Worm (Caenorhabditis elegans) whole organism, L4 larva: Measurements from ENCODE around the gene lin-26.
A peak's percentile ranks its signal among the peaks of the same experiment; 100 is the strongest.

Source experiments
- F10B5.3 ChIP-seq: sonication (generic microtip); optimal IDR thresholded peaks from 2 replicates; lab custom pipeline; 2016; ENCODE audit warnings: mild to moderate bottlenecking, missing genetic modification characterization, missing compliant biosample characterization
- F26F4.8 ChIP-seq: fragments of 200-800 bp; sonication (Bioruptor generic); conservative IDR thresholded peaks from 2 replicates; pipeline ENCODE4 v1.3.6; 2022; ENCODE audit warnings: missing genetic modification characterization, missing compliant biosample characterization
- R02D3.7 ChIP-seq: fragments of 150-350 bp; sonication (generic microtip); optimal IDR thresholded peaks from 3 replicates; lab custom pipeline; 2014; ENCODE audit warnings: missing biosample characterization, missing genetic modification characterization
- Y48G9A.11 ChIP-seq: fragments of 200-800 bp; sonication (Bioruptor generic); IDR thresholded peaks from 2 replicates; pipeline ENCODE4 v1.3.6; 2022; ENCODE audit warnings: missing genetic modification reagents, missing genetic modification characterization, missing compliant biosample characterization
- Y5F2A.4 ChIP-seq: fragments of 200-800 bp; sonication (Bioruptor generic); optimal IDR thresholded peaks from 2 replicates; lab custom pipeline; 2018; ENCODE audit warnings: mild to moderate bottlenecking, missing genetic modification characterization, missing compliant biosample characterization
- Y75B8A.6 ChIP-seq: fragments of 200-800 bp; sonication (Bioruptor generic); IDR thresholded peaks from 2 replicates; pipeline ENCODE4 v1.3.6; 2022; ENCODE audit warnings: missing genetic modification reagents, missing genetic modification characterization, missing compliant biosample characterization
- aha-1 ChIP-seq: fragments of 150-350 bp; peaks from one replicate; lab custom pipeline; 2014; ENCODE audit warnings: missing biosample characterization, missing genetic modification characterization
- aly-2 ChIP-seq: sonication (generic microtip); optimal IDR thresholded peaks from 2 replicates; lab custom pipeline; 2018; ENCODE audit warnings: missing biosample characterization, missing genetic modification characterization
- attf-4 ChIP-seq: sonication (generic microtip); optimal IDR thresholded peaks from 3 replicates; lab custom pipeline; 2017; ENCODE audit warnings: missing biosample characterization, missing genetic modification characterization
- ceh-20 ChIP-seq: fragments of 200-800 bp; sonication (Bioruptor generic); IDR thresholded peaks from 2 replicates; pipeline ENCODE4 v1.3.6; 2022; ENCODE audit warnings: missing genetic modification reagents, missing genetic modification characterization, missing compliant biosample characterization
- ceh-44 ChIP-seq: fragments of 200-800 bp; sonication (Bioruptor generic); IDR thresholded peaks from 2 replicates; pipeline ENCODE4 v1.3.6; 2022; ENCODE audit warnings: missing genetic modification reagents, missing genetic modification characterization, missing compliant biosample characterization
- ceh-62 ChIP-seq: sonication (generic microtip); optimal IDR thresholded peaks from 2 replicates; lab custom pipeline; 2017; ENCODE audit warnings: missing biosample characterization, missing genetic modification characterization
- cey-2 ChIP-seq: sonication (generic microtip); optimal IDR thresholded peaks from 3 replicates; lab custom pipeline; 2017; ENCODE audit warnings: missing genetic modification characterization, mild to moderate bottlenecking, missing compliant biosample characterization, antibody characterized with exemption, borderline replicate concordance; ENCODE audit not compliant: insufficient read depth
- daf-16 ChIP-seq, 3 experiments: sonication (generic microtip); optimal IDR thresholded peaks; 2 replicates each; lab custom pipeline; 2016 to 2017; ENCODE audit warnings: missing genetic modification characterization in 3 of 3, missing genetic modification reagents in 3 of 3, mild to moderate bottlenecking in 2 of 3, missing compliant biosample characterization in 2 of 3, missing biosample characterization in 1 of 3, moderate library complexity in 1 of 3
- daf-19 ChIP-seq: fragments of 200-800 bp; sonication (Bioruptor generic); conservative IDR thresholded peaks from 2 replicates; pipeline ENCODE4 v1.3.6; 2022; ENCODE audit warnings: missing genetic modification characterization, missing compliant biosample characterization
- daf-8 ChIP-seq: fragments of 200-800 bp; sonication (Bioruptor generic); IDR thresholded peaks from 2 replicates; pipeline ENCODE4 v1.3.6; 2022; ENCODE audit warnings: missing genetic modification characterization, missing compliant biosample characterization
- dmd-6 ChIP-seq: fragments of 200-800 bp; sonication (Bioruptor generic); IDR thresholded peaks from 2 replicates; pipeline ENCODE4 v1.3.6; 2022; ENCODE audit warnings: missing genetic modification reagents, missing genetic modification characterization, missing compliant biosample characterization
- dmd-8 ChIP-seq: fragments of 200-800 bp; sonication (Bioruptor generic); IDR thresholded peaks from 2 replicates; pipeline ENCODE4 v1.3.6; 2022; ENCODE audit warnings: missing genetic modification characterization, missing compliant biosample characterization
- dpl-1 ChIP-seq: fragments of 150-350 bp; optimal IDR thresholded peaks from 2 replicates; lab custom pipeline; 2014; ENCODE audit warnings: missing biosample characterization, missing genetic modification reagents, missing genetic modification characterization
- fos-1 ChIP-seq: fragments of 150-350 bp; optimal IDR thresholded peaks from 2 replicates; lab custom pipeline; 2014; ENCODE audit warnings: missing biosample characterization, missing genetic modification characterization
- hif-1 ChIP-seq, 2 experiments: sonication (generic microtip); optimal IDR thresholded peaks; 2 replicates each; lab custom pipeline; 2016 to 2017; ENCODE audit warnings: missing compliant biosample characterization in 2 of 2, missing genetic modification characterization in 2 of 2, missing genetic modification reagents in 2 of 2, missing genotype in 2 of 2, mild to moderate bottlenecking in 1 of 2
- hlh-11 ChIP-seq: fragments of 200-800 bp; sonication (Bioruptor generic); optimal IDR thresholded peaks from 2 replicates; lab custom pipeline; 2018; ENCODE audit warnings: mild to moderate bottlenecking, missing genetic modification characterization, missing compliant biosample characterization
- hlh-30 ChIP-seq: sonication (generic microtip); optimal IDR thresholded peaks from 2 replicates; lab custom pipeline; 2017; ENCODE audit warnings: antibody characterized with exemption, mild to moderate bottlenecking, missing genetic modification characterization, missing compliant biosample characterization; ENCODE audit not compliant: insufficient read depth
- hmg-1.1 ChIP-seq: fragments of 200-800 bp; sonication (Bioruptor generic); IDR thresholded peaks from 2 replicates; pipeline ENCODE4 v1.3.6; 2022; ENCODE audit warnings: missing genetic modification reagents, missing genetic modification characterization, missing compliant biosample characterization
- lin-1 ChIP-seq: fragments of 200-800 bp; sonication (Bioruptor generic); IDR thresholded peaks from 2 replicates; pipeline ENCODE4 v1.3.6; 2022; ENCODE audit warnings: missing genetic modification reagents, missing genetic modification characterization, missing compliant biosample characterization
- lin-13 ChIP-seq: fragments of 150-350 bp; optimal IDR thresholded peaks from 2 replicates; lab custom pipeline; 2014; ENCODE audit warnings: missing biosample characterization, missing genetic modification reagents, missing genetic modification characterization
- lin-38 ChIP-seq: fragments of 200-800 bp; sonication (Bioruptor generic); IDR thresholded peaks from 2 replicates; pipeline ENCODE4 v1.3.6; 2022; ENCODE audit warnings: missing genetic modification reagents, missing genetic modification characterization, missing compliant biosample characterization
- lir-3 ChIP-seq: sonication (generic microtip); optimal IDR thresholded peaks from 2 replicates; lab custom pipeline; 2016; ENCODE audit warnings: mild to moderate bottlenecking, missing genetic modification characterization, missing compliant biosample characterization
- mdt-29 ChIP-seq: fragments of 200-800 bp; sonication (Bioruptor generic); IDR thresholded peaks from 2 replicates; pipeline ENCODE4 v1.3.6; 2022; ENCODE audit warnings: missing genetic modification reagents, missing genetic modification characterization, missing compliant biosample characterization
- mep-1 ChIP-seq: fragments of 150-350 bp; sonication (generic microtip); optimal IDR thresholded peaks from 3 replicates; lab custom pipeline; 2014; ENCODE audit warnings: missing biosample characterization, missing genetic modification characterization
- mxl-2 ChIP-seq: fragments of 200-800 bp; sonication (Bioruptor generic); conservative IDR thresholded peaks from 2 replicates; pipeline ENCODE4 v1.3.6; 2022; ENCODE audit warnings: missing genetic modification reagents, missing genetic modification characterization, missing compliant biosample characterization
- nhr-10 ChIP-seq: fragments of 150-350 bp; optimal IDR thresholded peaks from 2 replicates; lab custom pipeline; 2014; ENCODE audit warnings: missing biosample characterization, missing genetic modification characterization
- nhr-11 ChIP-seq: fragments of 150-350 bp; optimal IDR thresholded peaks from 2 replicates; lab custom pipeline; 2014; ENCODE audit warnings: missing biosample characterization, missing genetic modification characterization
- nhr-237 ChIP-seq: sonication (generic microtip); optimal IDR thresholded peaks from 2 replicates; lab custom pipeline; 2017; ENCODE audit warnings: missing biosample characterization, missing genetic modification characterization
- nhr-28 ChIP-seq: fragments of 150-350 bp; optimal IDR thresholded peaks from 2 replicates; lab custom pipeline; 2014; ENCODE audit warnings: missing biosample characterization, missing genetic modification characterization
- nhr-41 ChIP-seq: fragments of 200-800 bp; sonication (Bioruptor generic); IDR thresholded peaks from 2 replicates; pipeline ENCODE4 v1.3.6; 2022; ENCODE audit warnings: missing genetic modification reagents, missing genetic modification characterization, missing compliant biosample characterization
- nhr-6 ChIP-seq: fragments of 150-350 bp; optimal IDR thresholded peaks from 2 replicates; lab custom pipeline; 2014; ENCODE audit warnings: missing biosample characterization, missing genetic modification characterization
- php-3 ChIP-seq: fragments of 200-800 bp; sonication (Bioruptor generic); IDR thresholded peaks from 2 replicates; pipeline ENCODE4 v1.3.6; 2022; ENCODE audit warnings: missing genetic modification reagents, missing genetic modification characterization, missing compliant biosample characterization
- pqm-1 ChIP-seq: sonication (generic microtip); optimal IDR thresholded peaks from 2 replicates; lab custom pipeline; 2017; ENCODE audit warnings: missing biosample characterization, missing genetic modification characterization
- sdz-12 ChIP-seq: fragments of 200-800 bp; sonication (Bioruptor generic); optimal IDR thresholded peaks from 2 replicates; lab custom pipeline; 2018; ENCODE audit warnings: mild to moderate bottlenecking, missing genetic modification characterization, missing compliant biosample characterization
- set-16 ChIP-seq: fragments of 200-800 bp; sonication (Bioruptor generic); IDR thresholded peaks from 2 replicates; pipeline ENCODE4 v1.3.6; 2022; ENCODE audit warnings: missing genetic modification reagents, missing genetic modification characterization, missing compliant biosample characterization
- skn-1 ChIP-seq: fragments of 150-350 bp; optimal IDR thresholded peaks from 2 replicates; lab custom pipeline; 2014; ENCODE audit warnings: missing biosample characterization, missing genetic modification characterization
- spr-1 ChIP-seq: sonication (generic microtip); optimal IDR thresholded peaks from 2 replicates; lab custom pipeline; 2016; ENCODE audit warnings: mild to moderate bottlenecking, missing genetic modification characterization, missing compliant biosample characterization
- spr-3 ChIP-seq: fragments of 200-800 bp; sonication (Bioruptor generic); optimal IDR thresholded peaks from 2 replicates; lab custom pipeline; 2018; ENCODE audit warnings: mild to moderate bottlenecking, missing genetic modification characterization, missing compliant biosample characterization
- tag-97 ChIP-seq: fragments of 200-800 bp; sonication (Bioruptor generic); IDR thresholded peaks from 2 replicates; pipeline ENCODE4 v1.3.6; 2022; ENCODE audit warnings: missing genetic modification characterization, missing compliant biosample characterization
- tra-1 ChIP-seq: fragments of 200-800 bp; sonication (Bioruptor generic); IDR thresholded peaks from 2 replicates; pipeline ENCODE4 v1.3.6; 2022; ENCODE audit warnings: missing genetic modification reagents, missing genetic modification characterization, missing compliant biosample characterization
- unc-130 ChIP-seq: sonication (generic microtip); optimal IDR thresholded peaks from 2 replicates; lab custom pipeline; 2016; ENCODE audit warnings: missing genetic modification reagents, missing genetic modification characterization, missing compliant biosample characterization
- vab-7 ChIP-seq: fragments of 200-800 bp; sonication (Bioruptor generic); IDR thresholded peaks from 2 replicates; pipeline ENCODE4 v1.3.6; 2022; ENCODE audit warnings: missing genetic modification reagents, missing genetic modification characterization, missing compliant biosample characterization
- zag-1 ChIP-seq: fragments of 150-350 bp; optimal IDR thresholded peaks from 2 replicates; lab custom pipeline; 2014; ENCODE audit warnings: missing biosample characterization, missing genetic modification characterization
- zip-11 ChIP-seq: fragments of 200-800 bp; sonication (Bioruptor generic); IDR thresholded peaks from 2 replicates; pipeline ENCODE4 v1.3.6; 2022; ENCODE audit warnings: missing genetic modification characterization, missing compliant biosample characterization
- zip-2 ChIP-seq: fragments of 150-350 bp; optimal IDR thresholded peaks from 2 replicates; lab custom pipeline; 2014; ENCODE audit warnings: missing biosample characterization, missing genetic modification characterization
- ztf-11 ChIP-seq: fragments of 150-350 bp; optimal IDR thresholded peaks from 2 replicates; lab custom pipeline; 2014; ENCODE audit warnings: missing biosample characterization, missing genetic modification characterization

Gene lin-26

DNA sequence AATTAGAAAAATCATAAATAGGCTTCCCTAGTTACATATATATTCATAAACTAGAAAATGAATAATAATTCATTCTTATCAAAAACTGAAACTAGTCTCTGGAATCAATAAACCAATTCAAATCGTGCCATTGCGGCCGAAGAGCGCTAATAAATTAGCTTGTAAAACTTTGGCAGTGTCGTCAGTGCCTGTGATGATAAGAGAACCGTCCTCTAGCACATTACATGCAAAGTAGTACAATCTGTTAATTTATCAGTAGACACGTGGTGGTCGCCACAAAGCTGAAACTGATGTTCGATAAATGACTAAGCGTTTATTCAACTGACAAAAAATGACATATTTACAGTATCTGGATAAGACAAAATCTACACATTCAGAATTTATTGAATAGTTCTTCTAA, 13.6 kb downstream of the lin-26 start (continued):
- TF ChIP-seq spr-1 (tag; lab: Kevin White, UChicago) (no peak), lir-3 (tag; lab: Kevin White, UChicago) (no peak), hlh-11 (tag; lab: Kevin White, UChicago) (peak; percentile 82), daf-19 (GFP tag; lab: Robert Waterston, UW) (no peak), ceh-44 (GFP tag; lab: Robert Waterston, UW) (no peak), attf-4 (tag; lab: Kevin White, UChicago) (no peak), nhr-41 (GFP tag; lab: Robert Waterston, UW) (no peak), dmd-6 (GFP tag; lab: Robert Waterston, UW) (peak; percentile 92), skn-1 (tag; lab: Kevin White, UChicago) (no peak), vab-7 (GFP tag; lab: Robert Waterston, UW) (no peak), lin-38 (GFP tag; lab: Robert Waterston, UW) (no peak), nhr-237 (tag; lab: Kevin White, UChicago) (no peak), F10B5.3 (tag; lab: Kevin White, UChicago) (no peak), Y48G9A.11 (GFP tag; lab: Robert Waterston, UW) (no peak), pqm-1 (peak; percentile 95), mdt-29 (GFP tag; lab: Robert Waterston, UW) (no peak), ceh-20 (GFP tag; lab: Robert Waterston, UW) (peak; percentile 82), tra-1 (GFP tag; lab: Robert Waterston, UW) (peak; percentile 76), nhr-11 (no peak), spr-3 (GFP tag; lab: Kevin White, UChicago) (no peak), php-3 (GFP tag; lab: Robert Waterston, UW) (peak; percentile 98), aly-2 (tag; lab: Kevin White, UChicago) (no peak), fos-1 (tag; lab: Kevin White, UChicago) (no peak), nhr-28 (peak; percentile 60), R02D3.7 (tag; lab: Kevin White, UChicago) (no peak), lin-1 (GFP tag; lab: Robert Waterston, UW) (peak; percentile 84), mxl-2 (GFP tag; lab: Robert Waterston, UW) (no peak), dmd-8 (GFP tag; lab: Robert Waterston, UW) (no peak), dpl-1 (GFP tag; lab: Kevin White, UChicago) (no peak), hif-1 (tag; optimal IDR thresholded peaks at IDR 0.05; lab: Kevin White, UChicago) (no peak), aha-1 (no peak), cey-2 (tag; lab: Kevin White, UChicago) (no peak), set-16 (GFP tag; lab: Robert Waterston, UW) (no peak), Y5F2A.4 (no peak), Y75B8A.6 (GFP tag; lab: Robert Waterston, UW) (no peak), hlh-30 (tag; lab: Kevin White, UChicago) (peak; percentile 17), sdz-12 (GFP tag; lab: Kevin White, UChicago) (no peak), daf-16 (GFP tag; optimal IDR thresholded peaks at IDR 0.05; lab: Kevin White, UChicago) (no peak), daf-16 (tag; optimal IDR thresholded peaks at IDR 0.05; lab: Kevin White, UChicago) (peak; percentile 66), zip-2 (tag; lab: Kevin White, UChicago) (no peak), ztf-11 (tag; lab: Kevin White, UChicago) (no peak), hmg-1.1 (GFP tag; lab: Robert Waterston, UW) (no peak), nhr-6 (no peak), unc-130 (GFP tag; lab: Kevin White, UChicago) (no peak), zip-11 (GFP tag; lab: Robert Waterston, UW) (no peak), ceh-62 (no peak), mep-1 (no peak), daf-8 (no peak), F26F4.8 (GFP tag; lab: Robert Waterston, UW) (no peak), tag-97 (GFP tag; lab: Robert Waterston, UW) (no peak), zag-1 (tag; lab: Kevin White, UChicago) (no peak), nhr-10 (tag; lab: Kevin White, UChicago) (no peak), lin-13 (no peak)
